Fruit fly (Drosophila melanogaster) Kc167 (cell line): ENCODE results near the gene Cyt-c1L.

Source experiments
- Sin3A ChIP-seq: fragments of >200 bp; optimal IDR thresholded peaks from 2 replicates; lab custom pipeline; 2018; ENCODE audit warnings: missing external identifiers
- insv ChIP-seq: fragments of >200 bp; optimal IDR thresholded peaks from 3 replicates; lab custom pipeline; 2018; ENCODE audit warnings: missing external identifiers
- psq ChIP-seq: fragments of >200 bp; optimal IDR thresholded peaks from 2 replicates; lab custom pipeline; 2017; ENCODE audit warnings: missing external identifiers
- ttk ChIP-seq: sonication (Bioruptor generic); optimal IDR thresholded peaks from 2 replicates; lab custom pipeline; 2017; ENCODE audit warnings: missing external identifiers

DNA sequence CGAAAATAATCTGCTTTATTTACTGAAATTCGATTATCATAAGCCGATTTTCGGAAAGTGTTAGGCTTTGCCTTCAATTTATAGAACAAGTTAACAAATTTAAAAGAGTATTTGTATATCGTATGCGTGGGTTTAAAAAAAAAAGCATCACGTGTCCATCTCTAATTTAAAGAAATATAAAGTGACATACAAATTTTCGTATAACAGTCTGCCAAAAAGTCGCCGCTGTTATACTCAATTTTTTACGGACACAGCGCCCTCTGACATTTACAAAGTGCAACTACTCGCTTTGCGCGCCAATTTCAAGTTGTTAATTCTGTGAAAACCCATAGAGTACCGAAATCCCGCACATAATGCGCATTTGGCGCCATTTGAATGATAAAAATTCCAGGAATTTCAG is 47.5 kb upstream of the Cyt-c1L start:
- TF ChIP-seq Sin3A (lab: Kevin White, UChicago) (no peak), ttk (no peak), psq (lab: Kevin White, UChicago) (no peak), insv (lab: Kevin White, UChicago) (no peak)
